Fruit fly (Drosophila melanogaster) whole organism, embryonic: ENCODE data around the gene CG5381.

ENCODE experiments used
- Ada2b ChIP-seq: fragments of 200-800 bp; sonication (Bioruptor generic); IDR thresholded peaks from 2 replicates; pipeline ENCODE4 v1.3.6; 2022; ENCODE audit warnings: missing biosample characterization, missing genetic modification characterization
- BEAF-32 ChIP-seq: fragments of 200-800 bp; sonication (Bioruptor generic); optimal IDR thresholded peaks from 3 replicates; lab custom pipeline; 2017; ENCODE audit warnings: missing biosample characterization, missing genetic modification characterization, mild to moderate bottlenecking, moderate library complexity, missing genetic modification reagents
- Bgb ChIP-seq: fragments of 200-800 bp; sonication (Bioruptor generic); IDR thresholded peaks from 2 replicates; pipeline ENCODE4 v1.3.6; 2022; ENCODE audit warnings: missing biosample characterization, missing genetic modification characterization; ENCODE audit not compliant: partially characterized antibody
- CG10147 ChIP-seq: fragments of 200-800 bp; sonication (Bioruptor generic); optimal IDR thresholded peaks from 2 replicates; lab custom pipeline; 2019; ENCODE audit warnings: missing biosample characterization, mild to moderate bottlenecking, missing genetic modification characterization, moderate library complexity
- CG10209 ChIP-seq: fragments of 200-800 bp; sonication (Bioruptor generic); optimal IDR thresholded peaks from 3 replicates; lab custom pipeline; 2017; ENCODE audit warnings: missing biosample characterization, mild to moderate bottlenecking, missing genetic modification characterization, missing genetic modification reagents
- CG12659 ChIP-seq: fragments of 200-800 bp; sonication (Bioruptor generic); optimal IDR thresholded peaks from 3 replicates; lab custom pipeline; 2017; ENCODE audit warnings: mild to moderate bottlenecking, missing biosample characterization, missing genetic modification reagents, missing genetic modification characterization
- CG14667 ChIP-seq: fragments of 200-800 bp; sonication (Bioruptor generic); IDR thresholded peaks from 2 replicates; pipeline ENCODE4 v1.3.6; 2022; ENCODE audit warnings: missing biosample characterization, missing genetic modification characterization
- CG14860 ChIP-seq: fragments of 200-800 bp; sonication (Bioruptor generic); IDR thresholded peaks from 3 replicates; pipeline ENCODE4 v1.3.6; 2022; ENCODE audit warnings: missing biosample characterization, missing genetic modification characterization; ENCODE audit not compliant: partially characterized antibody
- CG17328 ChIP-seq: fragments of 200-800 bp; sonication (Bioruptor generic); IDR thresholded peaks from 2 replicates; pipeline ENCODE4 v1.3.6; 2022; ENCODE audit warnings: missing biosample characterization, missing genetic modification characterization
- CG2875 ChIP-seq: fragments of 200-800 bp; sonication (Bioruptor generic); optimal IDR thresholded peaks from 2 replicates; lab custom pipeline; 2017; ENCODE audit warnings: missing biosample characterization, mild to moderate bottlenecking, missing genetic modification characterization, missing genetic modification reagents
- CG31441 ChIP-seq: fragments of 200-800 bp; sonication (Bioruptor generic); IDR thresholded peaks from 2 replicates; pipeline ENCODE4 v1.3.6; 2022; ENCODE audit warnings: missing biosample characterization, missing genetic modification characterization
- CG3847 ChIP-seq: fragments of 200-800 bp; sonication (Bioruptor generic); IDR thresholded peaks from 2 replicates; pipeline ENCODE4 v1.3.6; 2022; ENCODE audit warnings: missing biosample characterization, missing genetic modification characterization
- CG3995 ChIP-seq: fragments of 200-800 bp; sonication (Bioruptor generic); optimal IDR thresholded peaks from 3 replicates; lab custom pipeline; 2016; ENCODE audit warnings: missing biosample characterization, missing genetic modification characterization
- CG6683 ChIP-seq: fragments of 200-800 bp; sonication (Bioruptor generic); optimal IDR thresholded peaks from 2 replicates; lab custom pipeline; 2017; ENCODE audit warnings: missing biosample characterization, mild to moderate bottlenecking, missing genetic modification characterization, missing genetic modification reagents
- CG7271 ChIP-seq: fragments of 200-800 bp; sonication (Bioruptor generic); optimal IDR thresholded peaks from 2 replicates; lab custom pipeline; 2018; ENCODE audit warnings: missing biosample characterization, mild to moderate bottlenecking, missing genetic modification characterization, moderate library complexity
- CG7839 ChIP-seq: fragments of 200-800 bp; sonication (Bioruptor generic); optimal IDR thresholded peaks from 3 replicates; lab custom pipeline; 2018; ENCODE audit warnings: missing biosample characterization, mild to moderate bottlenecking, missing genetic modification characterization, moderate library complexity
- CG7963 ChIP-seq: fragments of 200-800 bp; sonication (Bioruptor generic); IDR thresholded peaks from 3 replicates; pipeline ENCODE4 v1.3.6; 2022; ENCODE audit warnings: missing biosample characterization, missing genetic modification characterization; ENCODE audit not compliant: partially characterized antibody
- CG9215 ChIP-seq: fragments of 200-800 bp; sonication (Bioruptor generic); IDR thresholded peaks from 2 replicates; pipeline ENCODE4 v1.3.6; 2022; ENCODE audit warnings: missing biosample characterization, missing genetic modification characterization
- Chrac-16 ChIP-seq: fragments of 200-800 bp; sonication (Bioruptor generic); optimal IDR thresholded peaks from 3 replicates; lab custom pipeline; 2016; ENCODE audit warnings: missing biosample characterization, missing genetic modification characterization
- Kr ChIP-seq: fragments of 200-800 bp; sonication (Bioruptor generic); optimal IDR thresholded peaks from 2 replicates; lab custom pipeline; 2017; ENCODE audit warnings: missing biosample characterization, mild to moderate bottlenecking, missing genetic modification characterization
- Lim3 ChIP-seq: fragments of 200-800 bp; sonication (Bioruptor generic); IDR thresholded peaks from 2 replicates; pipeline ENCODE4 v1.3.6; 2022; ENCODE audit warnings: missing biosample characterization, missing genetic modification characterization
- Mes4 ChIP-seq: fragments of 200-800 bp; sonication (Bioruptor generic); optimal IDR thresholded peaks from 2 replicates; lab custom pipeline; 2016; ENCODE audit warnings: missing biosample characterization, missing genetic modification characterization
- NC2β ChIP-seq: fragments of 200-800 bp; sonication (Bioruptor generic); optimal IDR thresholded peaks from 2 replicates; lab custom pipeline; 2016; ENCODE audit warnings: missing biosample characterization, missing genetic modification characterization
- Nf-YA ChIP-seq: fragments of 200-800 bp; sonication (Bioruptor generic); IDR thresholded peaks from 2 replicates; pipeline ENCODE4 v1.3.6; 2022; ENCODE audit warnings: missing biosample characterization, missing genetic modification characterization
- NfI ChIP-seq: fragments of 200-800 bp; sonication (Bioruptor generic); optimal IDR thresholded peaks from 3 replicates; lab custom pipeline; 2018; ENCODE audit warnings: missing biosample characterization, mild to moderate bottlenecking, missing genetic modification characterization, moderate library complexity
- Oli ChIP-seq: fragments of 200-800 bp; sonication (Bioruptor generic); optimal IDR thresholded peaks from 2 replicates; lab custom pipeline; 2018; ENCODE audit warnings: missing biosample characterization, mild to moderate bottlenecking, missing genetic modification characterization, moderate library complexity
- Optix ChIP-seq: fragments of 200-800 bp; sonication (Bioruptor generic); IDR thresholded peaks from 3 replicates; pipeline ENCODE4 v1.3.6; 2022; ENCODE audit warnings: missing biosample characterization, missing genetic modification characterization
- Pdp1 ChIP-seq, 2 experiments: fragments of 200-800 bp; sonication (Bioruptor generic); optimal IDR thresholded peaks; 3 replicates each; lab custom pipeline; 2016; ENCODE audit warnings: missing biosample characterization in 2 of 2, missing genetic modification characterization in 2 of 2, mild to moderate bottlenecking in 1 of 2, moderate library complexity in 1 of 2
- Sin3A ChIP-seq: fragments of >200 bp; optimal IDR thresholded peaks from 2 replicates; lab custom pipeline; 2018
- al ChIP-seq: fragments of 200-800 bp; sonication (Bioruptor generic); IDR thresholded peaks from 2 replicates; pipeline ENCODE4 v1.3.6; 2022; ENCODE audit warnings: missing biosample characterization, missing genetic modification characterization
- bcd ChIP-seq: fragments of 200-800 bp; sonication (Bioruptor generic); optimal IDR thresholded peaks from 2 replicates; lab custom pipeline; 2017; ENCODE audit warnings: missing biosample characterization, mild to moderate bottlenecking, missing genetic modification characterization
- chm ChIP-seq: fragments of 200-800 bp; sonication (Bioruptor generic); IDR thresholded peaks from 2 replicates; pipeline ENCODE4 v1.3.6; 2022; ENCODE audit warnings: missing biosample characterization, missing genetic modification characterization
- cwo ChIP-seq: fragments of 200-800 bp; sonication (Bioruptor generic); optimal IDR thresholded peaks from 3 replicates; lab custom pipeline; 2017; ENCODE audit warnings: missing biosample characterization, missing genetic modification characterization, mild to moderate bottlenecking, moderate library complexity, missing genetic modification reagents
- dan ChIP-seq: fragments of 200-800 bp; sonication (Bioruptor generic); IDR thresholded peaks from 2 replicates; pipeline ENCODE4 v1.3.6; 2022; ENCODE audit warnings: missing biosample characterization, missing genetic modification characterization
- dati ChIP-seq: fragments of 200-800 bp; sonication (Bioruptor generic); IDR thresholded peaks from 2 replicates; pipeline ENCODE4 v1.3.6; 2022; ENCODE audit warnings: missing biosample characterization, missing genetic modification characterization
- dmrt99B ChIP-seq: fragments of 200-800 bp; sonication (Bioruptor generic); optimal IDR thresholded peaks from 2 replicates; lab custom pipeline; 2018; ENCODE audit warnings: missing biosample characterization, mild to moderate bottlenecking, missing genetic modification characterization, moderate library complexity
- emc ChIP-seq: fragments of 200-800 bp; sonication (Bioruptor generic); optimal IDR thresholded peaks from 2 replicates; lab custom pipeline; 2016; ENCODE audit warnings: missing biosample characterization, missing genetic modification characterization
- ems ChIP-seq: fragments of 200-800 bp; sonication (Bioruptor generic); optimal IDR thresholded peaks from 3 replicates; lab custom pipeline; 2016; ENCODE audit warnings: missing biosample characterization, missing genetic modification characterization
- en ChIP-seq: fragments of 200-800 bp; sonication (Bioruptor generic); optimal IDR thresholded peaks from 2 replicates; lab custom pipeline; 2016; ENCODE audit warnings: missing biosample characterization, missing genetic modification characterization
- hth ChIP-seq: fragments of >200 bp; optimal IDR thresholded peaks from 2 replicates; lab custom pipeline; 2017; ENCODE audit warnings: inconsistent platforms
- lola ChIP-seq, 3 experiments: fragments of >200 bp in 2 of 3; fragments of 200-800 bp in 1 of 3; sonication (Bioruptor generic) in 1 of 3; optimal IDR thresholded peaks; 2 replicates each; lab custom pipeline; 2017 to 2019; ENCODE audit warnings: missing biosample characterization in 3 of 3, missing genetic modification characterization in 3 of 3, mild to moderate bottlenecking in 1 of 3, moderate library complexity in 1 of 3
- mam ChIP-seq: fragments of 200-800 bp; sonication (Bioruptor generic); optimal IDR thresholded peaks from 3 replicates; lab custom pipeline; 2016; ENCODE audit warnings: missing biosample characterization, missing genetic modification characterization
- odd ChIP-seq: fragments of 200-800 bp; sonication (Bioruptor generic); optimal IDR thresholded peaks from 2 replicates; lab custom pipeline; 2017; ENCODE audit warnings: missing biosample characterization, mild to moderate bottlenecking, missing genetic modification characterization
- pros ChIP-seq: fragments of 200-800 bp; sonication (Bioruptor generic); optimal IDR thresholded peaks from 3 replicates; lab custom pipeline; 2019; ENCODE audit warnings: missing biosample characterization, mild to moderate bottlenecking, missing genetic modification characterization, moderate library complexity
- sens-2 ChIP-seq: fragments of 200-800 bp; sonication (Bioruptor generic); IDR thresholded peaks from 2 replicates; pipeline ENCODE4 v1.3.6; 2022; ENCODE audit warnings: missing biosample characterization, missing genetic modification characterization
- sima ChIP-seq: fragments of 200-800 bp; sonication (Bioruptor generic); optimal IDR thresholded peaks from 2 replicates; lab custom pipeline; 2016; ENCODE audit warnings: missing biosample characterization, missing genetic modification characterization
- so ChIP-seq: fragments of 200-800 bp; sonication (Bioruptor generic); IDR thresholded peaks from 3 replicates; pipeline ENCODE4 v1.3.6; 2022; ENCODE audit warnings: missing biosample characterization, missing genetic modification characterization
- sr ChIP-seq: fragments of 200-800 bp; sonication (Bioruptor generic); IDR thresholded peaks from 3 replicates; pipeline ENCODE4 v1.3.6; 2022; ENCODE audit warnings: missing biosample characterization, missing genetic modification characterization
- tgo ChIP-seq: fragments of 200-800 bp; sonication (Bioruptor generic); IDR thresholded peaks from 3 replicates; pipeline ENCODE4 v1.3.6; 2022; ENCODE audit warnings: missing biosample characterization, missing genetic modification characterization
- trem ChIP-seq: fragments of 200-800 bp; optimal IDR thresholded peaks from 3 replicates; lab custom pipeline; 2019; ENCODE audit warnings: missing biosample characterization, mild to moderate bottlenecking, missing genetic modification characterization, moderate library complexity
- twi ChIP-seq: fragments of 200-800 bp; optimal IDR thresholded peaks from 2 replicates; lab custom pipeline; 2019; ENCODE audit warnings: missing biosample characterization, mild to moderate bottlenecking, missing genetic modification characterization, moderate library complexity
- z ChIP-seq: fragments of 200-800 bp; sonication (Bioruptor generic); IDR thresholded peaks from 3 replicates; pipeline ENCODE4 v1.3.6; 2022; ENCODE audit warnings: missing biosample characterization, missing genetic modification characterization

Gene CG5381

dm6 chr2L:10356508-10356907 lies 33.6 kb upstream of the CG5381 start, which contains the start of the genes CtsL4 and ClpP (continued):
- TF ChIP-seq cwo (no peak), CG17328 (GFP tag; lab: Robert Waterston, UW) (0 out of 2 replicates have a peak, but pooled peaks have one; percentile 27), CG14667 (GFP tag; lab: Robert Waterston, UW) (peak; percentile 85), en (GFP tag; lab: Kevin White, UChicago) (no peak), so (GFP tag; lab: Robert Waterston, UW) (no peak), CG10209 (peak; percentile 24), CG3995 (peak; percentile 27), BEAF-32 (GFP tag; lab: Kevin White, UChicago) (peak; percentile 31), Ada2b (peak; percentile 37), trem (tag; lab: Kevin White, UChicago) (peak; percentile 46), lola (GFP tag; optimal IDR thresholded peaks at IDR 0.05; lab: Kevin White, UChicago) (peak in 1 of 3 experiments; percentile 43), chm (GFP tag; lab: Robert Waterston, UW) (peak; percentile 64; the same call in 1 of the 2 replicates), CG14860 (GFP tag; lab: Robert Waterston, UW) (no peak), Chrac-16 (GFP tag; lab: Kevin White, UChicago) (peak; percentile 52), CG6683 (GFP tag; lab: Kevin White, UChicago) (no peak), sr (GFP tag; lab: Robert Waterston, UW) (no peak), ems (GFP tag; lab: Kevin White, UChicago) (no peak), CG3847 (peak; percentile 36; the same call in 1 of the 2 replicates), CG31441 (GFP tag; lab: Robert Waterston, UW) (no peak), mam (GFP tag; lab: Kevin White, UChicago) (peak; percentile 47), dmrt99B (no peak), dan (GFP tag; lab: Robert Waterston, UW) (no peak), hth (no peak), CG2875 (GFP tag; lab: Kevin White, UChicago) (peak; percentile 20), CG7839 (tag; lab: Kevin White, UChicago) (no peak), al (GFP tag; lab: Robert Waterston, UW) (no peak), CG7271 (tag; lab: Kevin White, UChicago) (peak; percentile 8), Mes4 (GFP tag; lab: Kevin White, UChicago) (no peak), NC2β (GFP tag; lab: Kevin White, UChicago) (no peak), Kr (GFP tag; lab: Kevin White, UChicago) (no peak), Optix (GFP tag; lab: Robert Waterston, UW) (peak; percentile 28; the same call in 1 of the 3 replicates), emc (GFP tag; lab: Kevin White, UChicago) (no peak), Lim3 (GFP tag; lab: Robert Waterston, UW) (no peak), Oli (tag; lab: Kevin White, UChicago) (peak; percentile 45), Bgb (GFP tag; lab: Robert Waterston, UW) (no peak), CG7963 (GFP tag; lab: Robert Waterston, UW) (no peak), odd (no peak), Nf-YA (no peak), pros (GFP tag; lab: Kevin White, UChicago) (peak; percentile 86), sens-2 (GFP tag; lab: Robert Waterston, UW) (no peak; the same call in 1 of the 2 replicates), dati (no peak), CG12659 (GFP tag; lab: Kevin White, UChicago) (peak; percentile 76), sima (GFP tag; lab: Kevin White, UChicago) (no peak), tgo (no peak), bcd (GFP tag; lab: Kevin White, UChicago) (no peak), NfI (GFP tag; lab: Kevin White, UChicago) (peak; percentile 18), twi (tag; lab: Kevin White, UChicago) (peak; percentile 61), Pdp1 (GFP tag; optimal IDR thresholded peaks at IDR 0.05; lab: Kevin White, UChicago) (peak; percentile 29 to 97), Sin3A (no peak), CG10147 (GFP tag; lab: Kevin White, UChicago) (no peak), CG9215 (GFP tag; lab: Robert Waterston, UW) (no peak), z (GFP tag; lab: Robert Waterston, UW) (no peak)
